Fruit fly (Drosophila melanogaster) whole organism, prepupa: ENCODE results near the gene tkv.

Source experiments
- Blimp-1 ChIP-seq: fragments of 200-800 bp; sonication (Bioruptor generic); optimal IDR thresholded peaks from 3 replicates; lab custom pipeline; 2017; ENCODE audit warnings: missing biosample characterization, missing genetic modification characterization, mild to moderate bottlenecking, moderate library complexity, missing genetic modification reagents
- CG10631 ChIP-seq: fragments of 200-800 bp; sonication (Bioruptor generic); optimal IDR thresholded peaks from 2 replicates; lab custom pipeline; 2016; ENCODE audit warnings: missing biosample characterization, missing genetic modification characterization
- CG11294 ChIP-seq: fragments of 200-800 bp; sonication (Bioruptor generic); IDR thresholded peaks from 2 replicates; pipeline ENCODE4 v1.3.6; 2022; ENCODE audit warnings: missing biosample characterization, missing genetic modification characterization
- CG11762 ChIP-seq: fragments of 200-800 bp; sonication (Bioruptor generic); optimal IDR thresholded peaks from 3 replicates; lab custom pipeline; 2016; ENCODE audit warnings: missing biosample characterization, missing genetic modification characterization; ENCODE audit not compliant: insufficient read depth
- CG11902 ChIP-seq: fragments of 200-800 bp; sonication (Bioruptor generic); optimal IDR thresholded peaks from 3 replicates; lab custom pipeline; 2016; ENCODE audit warnings: missing biosample characterization, missing genetic modification characterization
- CG15336 ChIP-seq: fragments of 200-800 bp; sonication (Bioruptor generic); IDR thresholded peaks from 2 replicates; pipeline ENCODE4 v1.3.6; 2022; ENCODE audit warnings: missing biosample characterization, missing genetic modification characterization
- CG1621 ChIP-seq: fragments of 200-800 bp; sonication (Bioruptor generic); optimal IDR thresholded peaks from 3 replicates; lab custom pipeline; 2018; ENCODE audit warnings: missing biosample characterization, mild to moderate bottlenecking, missing genetic modification characterization
- CG16779 ChIP-seq: fragments of 200-800 bp; sonication (Bioruptor generic); optimal IDR thresholded peaks from 3 replicates; lab custom pipeline; 2017; ENCODE audit warnings: missing biosample characterization, mild to moderate bottlenecking, missing genetic modification characterization
- CG3032 ChIP-seq: fragments of 200-800 bp; optimal IDR thresholded peaks from 2 replicates; lab custom pipeline; 2019; ENCODE audit warnings: missing biosample characterization, mild to moderate bottlenecking, missing genetic modification characterization, moderate library complexity
- CG31627 ChIP-seq: fragments of 200-800 bp; sonication (Bioruptor generic); optimal IDR thresholded peaks from 3 replicates; lab custom pipeline; 2016; ENCODE audit warnings: missing biosample characterization, missing genetic modification characterization
- CG32006 ChIP-seq: fragments of 200-800 bp; sonication (Bioruptor generic); optimal IDR thresholded peaks from 3 replicates; lab custom pipeline; 2017; ENCODE audit warnings: missing biosample characterization, mild to moderate bottlenecking, missing genetic modification characterization
- CG34406 ChIP-seq: fragments of 200-800 bp; sonication (Bioruptor generic); optimal IDR thresholded peaks from 3 replicates; lab custom pipeline; 2016; ENCODE audit warnings: missing biosample characterization, missing genetic modification characterization
- CG6792 ChIP-seq: fragments of 200-800 bp; sonication (Bioruptor generic); optimal IDR thresholded peaks from 3 replicates; lab custom pipeline; 2016; ENCODE audit warnings: missing biosample characterization, missing genetic modification characterization
- CG6854 ChIP-seq: fragments of 200-800 bp; sonication (Bioruptor generic); optimal IDR thresholded peaks from 2 replicates; lab custom pipeline; 2017; ENCODE audit warnings: missing biosample characterization, mild to moderate bottlenecking, missing genetic modification characterization
- CG7368 ChIP-seq: fragments of 200-800 bp; sonication (Bioruptor generic); optimal IDR thresholded peaks from 3 replicates; lab custom pipeline; 2016; ENCODE audit warnings: missing biosample characterization, missing genetic modification characterization
- CG8319 ChIP-seq: fragments of 200-800 bp; sonication (Bioruptor generic); optimal IDR thresholded peaks from 3 replicates; lab custom pipeline; 2016; ENCODE audit warnings: missing biosample characterization, missing genetic modification characterization
- CG8632 ChIP-seq: fragments of 200-800 bp; sonication (Bioruptor generic); optimal IDR thresholded peaks from 3 replicates; lab custom pipeline; 2016; ENCODE audit warnings: missing biosample characterization, missing genetic modification characterization
- CG9139 ChIP-seq: fragments of 200-800 bp; sonication (Bioruptor generic); optimal IDR thresholded peaks from 3 replicates; lab custom pipeline; 2017; ENCODE audit warnings: missing biosample characterization, mild to moderate bottlenecking, missing genetic modification characterization
- Eip75B ChIP-seq: fragments of 200-800 bp; sonication (Bioruptor generic); optimal IDR thresholded peaks from 3 replicates; lab custom pipeline; 2016; ENCODE audit warnings: missing biosample characterization, missing genetic modification characterization
- Eip78C ChIP-seq: fragments of 200-800 bp; sonication (Bioruptor generic); peaks from one replicate; lab custom pipeline; 2016; ENCODE audit warnings: missing biosample characterization, missing genetic modification characterization
- Eip93F ChIP-seq: fragments of 200-800 bp; sonication (Bioruptor generic); optimal IDR thresholded peaks from 2 replicates; lab custom pipeline; 2016; ENCODE audit warnings: missing biosample characterization, mild to moderate bottlenecking, missing genetic modification characterization
- Ets96B ChIP-seq: fragments of 200-800 bp; optimal IDR thresholded peaks from 2 replicates; lab custom pipeline; 2019; ENCODE audit warnings: missing biosample characterization, mild to moderate bottlenecking, missing genetic modification characterization, moderate library complexity
- Hr39 ChIP-seq: fragments of 200-800 bp; sonication (Bioruptor generic); optimal IDR thresholded peaks from 2 replicates; lab custom pipeline; 2016; ENCODE audit warnings: missing biosample characterization, missing genetic modification characterization
- Lpt ChIP-seq: fragments of 200-800 bp; sonication (Bioruptor generic); optimal IDR thresholded peaks from 3 replicates; lab custom pipeline; 2016; ENCODE audit warnings: missing biosample characterization, missing genetic modification characterization
- Met ChIP-seq: fragments of 200-800 bp; sonication (Bioruptor generic); optimal IDR thresholded peaks from 3 replicates; lab custom pipeline; 2016; ENCODE audit warnings: missing biosample characterization, missing genetic modification characterization
- Smox ChIP-seq: fragments of 200-800 bp; sonication (Bioruptor generic); optimal IDR thresholded peaks from 3 replicates; lab custom pipeline; 2016; ENCODE audit warnings: missing biosample characterization, missing genetic modification characterization
- Sox102F ChIP-seq: fragments of 200-800 bp; sonication (Bioruptor generic); optimal IDR thresholded peaks from 2 replicates; lab custom pipeline; 2016; ENCODE audit warnings: missing biosample characterization, mild to moderate bottlenecking, missing genetic modification characterization
- Sox15 ChIP-seq: fragments of 200-800 bp; sonication (Bioruptor generic); optimal IDR thresholded peaks from 3 replicates; lab custom pipeline; 2016; ENCODE audit warnings: missing biosample characterization, missing genetic modification characterization
- acj6 ChIP-seq: fragments of 200-800 bp; sonication (Bioruptor generic); optimal IDR thresholded peaks from 3 replicates; lab custom pipeline; 2016; ENCODE audit warnings: missing biosample characterization, missing genetic modification characterization
- cyc ChIP-seq: fragments of 200-800 bp; sonication (Bioruptor generic); optimal IDR thresholded peaks from 3 replicates; lab custom pipeline; 2016; ENCODE audit warnings: missing biosample characterization, missing genetic modification characterization
- dac ChIP-seq: fragments of 200-800 bp; sonication (Bioruptor generic); optimal IDR thresholded peaks from 2 replicates; lab custom pipeline; 2017; ENCODE audit warnings: missing biosample characterization, mild to moderate bottlenecking, missing genetic modification characterization
- dsx ChIP-seq: fragments of 200-800 bp; optimal IDR thresholded peaks from 3 replicates; lab custom pipeline; 2019; ENCODE audit warnings: missing biosample characterization, mild to moderate bottlenecking, missing genetic modification characterization, moderate library complexity; ENCODE audit not compliant: poor library complexity, severe bottlenecking
- eg ChIP-seq: fragments of 200-800 bp; sonication (Bioruptor generic); IDR thresholded peaks from 3 replicates; pipeline ENCODE4 v1.3.6; 2022; ENCODE audit warnings: missing biosample characterization, missing genetic modification characterization
- esn ChIP-seq: fragments of 200-800 bp; sonication (Bioruptor generic); optimal IDR thresholded peaks from 2 replicates; lab custom pipeline; 2016; ENCODE audit warnings: missing biosample characterization, mild to moderate bottlenecking, missing genetic modification characterization, moderate library complexity
- fd85E ChIP-seq: fragments of 200-800 bp; sonication (Bioruptor generic); optimal IDR thresholded peaks from 3 replicates; lab custom pipeline; 2016; ENCODE audit warnings: missing biosample characterization, missing genetic modification characterization
- lz ChIP-seq: fragments of 200-800 bp; sonication (Bioruptor generic); optimal IDR thresholded peaks from 3 replicates; lab custom pipeline; 2016; ENCODE audit warnings: missing biosample characterization, missing genetic modification characterization
- salr ChIP-seq, 2 experiments: fragments of 200-800 bp; sonication (Bioruptor generic); optimal IDR thresholded peaks; 3 replicates each; lab custom pipeline; 2016 to 2018; ENCODE audit warnings: missing biosample characterization in 2 of 2, missing genetic modification characterization in 2 of 2, mild to moderate bottlenecking in 1 of 2
- spab ChIP-seq: fragments of 200-800 bp; sonication (Bioruptor generic); optimal IDR thresholded peaks from 2 replicates; lab custom pipeline; 2017; ENCODE audit warnings: missing biosample characterization, mild to moderate bottlenecking, missing genetic modification characterization, missing genetic modification reagents
- ss ChIP-seq, 2 experiments: fragments of 200-800 bp; sonication (Bioruptor generic); optimal IDR thresholded peaks; 2 replicates in 1 of 2; 3 replicates in 1 of 2; lab custom pipeline; 2017 to 2018; ENCODE audit warnings: mild to moderate bottlenecking in 2 of 2, missing biosample characterization in 2 of 2, missing genetic modification characterization in 2 of 2, moderate library complexity in 1 of 2
- svp ChIP-seq: fragments of 200-800 bp; sonication (Bioruptor generic); peaks from one replicate; lab custom pipeline; 2016; ENCODE audit warnings: missing biosample characterization, missing genetic modification characterization
- topi ChIP-seq: fragments of 200-800 bp; sonication (Bioruptor generic); optimal IDR thresholded peaks from 3 replicates; lab custom pipeline; 2016; ENCODE audit warnings: missing biosample characterization, missing genetic modification characterization
- vri ChIP-seq: fragments of 200-800 bp; sonication (Bioruptor generic); optimal IDR thresholded peaks from 3 replicates; lab custom pipeline; 2016; ENCODE audit warnings: missing biosample characterization, mild to moderate bottlenecking, missing genetic modification characterization

The tkv gene

dm6 chr2L:5300785-5301616 is 29.8 kb upstream of the tkv start (continued):
- peak; percentile 43 for TF ChIP-seq Eip75B (GFP tag; lab: Kevin White, UChicago)
- TF ChIP-seq CG6854 (GFP tag; lab: Kevin White, UChicago), result peak; percentile 12
- TF ChIP-seq topi (GFP tag; lab: Kevin White, UChicago), result no peak
- peak; percentile 22 for TF ChIP-seq Eip78C
- TF ChIP-seq CG8632 (GFP tag; lab: Kevin White, UChicago), result no peak
- TF ChIP-seq CG6792 (GFP tag; lab: Kevin White, UChicago), result no peak
- TF ChIP-seq Met (GFP tag; lab: Kevin White, UChicago), result no peak
- no peak for TF ChIP-seq CG3032 (tag; lab: Kevin White, UChicago)
- TF ChIP-seq salr (GFP tag; optimal IDR thresholded peaks at IDR 0.05; lab: Kevin White, UChicago), result no peak
- no peak for TF ChIP-seq CG11902
- no peak for TF ChIP-seq CG11762 (GFP tag; lab: Kevin White, UChicago)
- TF ChIP-seq lz (GFP tag; lab: Kevin White, UChicago), result no peak
- TF ChIP-seq Eip93F, result no peak
- TF ChIP-seq Sox15 (GFP tag; lab: Kevin White, UChicago), result no peak
- peak; percentile 66 for TF ChIP-seq svp
- no peak for TF ChIP-seq CG8319 (GFP tag; lab: Kevin White, UChicago)
- no peak for TF ChIP-seq Ets96B
- TF ChIP-seq CG9139 (GFP tag; lab: Kevin White, UChicago), result no peak
- no peak for TF ChIP-seq spab (GFP tag; lab: Kevin White, UChicago)
- TF ChIP-seq Smox (GFP tag; lab: Kevin White, UChicago), result no peak
- no peak for TF ChIP-seq CG10631
- TF ChIP-seq CG32006 (GFP tag; lab: Kevin White, UChicago), result no peak
- TF ChIP-seq CG11294 (GFP tag; lab: Robert Waterston, UW), result no peak
- no peak for TF ChIP-seq CG34406 (GFP tag; lab: Kevin White, UChicago)
- TF ChIP-seq CG7368, result no peak
- no peak for TF ChIP-seq esn (GFP tag; lab: Kevin White, UChicago)
- TF ChIP-seq cyc (GFP tag; lab: Kevin White, UChicago), result no peak
- no peak for TF ChIP-seq vri (GFP tag; lab: Kevin White, UChicago)
- no peak for TF ChIP-seq CG31627
- no peak for TF ChIP-seq CG1621 (tag; lab: Kevin White, UChicago)
- TF ChIP-seq Blimp-1 (GFP tag; lab: Kevin White, UChicago), result peak; percentile 16
- 0 out of 3 replicates have a peak, but pooled peaks have one; percentile 16 for TF ChIP-seq eg
- TF ChIP-seq CG15336, result no peak
- no peak for TF ChIP-seq Lpt
- TF ChIP-seq dsx (GFP tag; lab: Kevin White, UChicago), result peak; percentile 13
- no peak for TF ChIP-seq Sox102F (GFP tag; lab: Kevin White, UChicago)
- no peak for TF ChIP-seq Hr39 (GFP tag; lab: Kevin White, UChicago)
- TF ChIP-seq CG16779 (tag; lab: Kevin White, UChicago), result no peak
- TF ChIP-seq acj6 (GFP tag; lab: Kevin White, UChicago), result no peak
- TF ChIP-seq ss (GFP tag; optimal IDR thresholded peaks at IDR 0.05; lab: Kevin White, UChicago), result peak; percentile 32
- no peak for TF ChIP-seq fd85E

dm6 chr2L:5300237-5300668 is 29.1 kb upstream of the tkv start:
- peak; percentile 52 for TF ChIP-seq svp
- no peak for TF ChIP-seq esn (GFP tag; lab: Kevin White, UChicago)
- peak; percentile 52 for TF ChIP-seq Met (GFP tag; lab: Kevin White, UChicago)
- TF ChIP-seq CG6854 (GFP tag; lab: Kevin White, UChicago), result no peak
- peak; percentile 77 for TF ChIP-seq Blimp-1 (GFP tag; lab: Kevin White, UChicago)
- no peak for TF ChIP-seq dac (GFP tag; lab: Kevin White, UChicago)
